Fruit fly (Drosophila melanogaster): ENCODE data around the gene CG5250.

The CG5250 gene

dm6 chr3R:19223369-19223768 is 5.7 kb downstream of the CG5250 start (continued):
- TF ChIP-seq Hr78 (GFP tag; optimal IDR thresholded peaks at IDR 0.05) (peak in 1 of 2 experiments; percentile 82), cas (GFP tag; IDR thresholded peaks at IDR 0.05) (no peak), Fer3 (tag; optimal IDR thresholded peaks at IDR 0.05) (peak; percentile 0), CG2678 (tag; optimal IDR thresholded peaks at IDR 0.05) (peak; percentile 46), CG16863 (GFP tag; optimal IDR thresholded peaks at IDR 0.05) (no peak), CG13296 (GFP tag; optimal IDR thresholded peaks at IDR 0.05) (peak; percentile 53), C15 (GFP tag; IDR thresholded peaks at IDR 0.05) (no peak), lola (GFP tag; optimal IDR thresholded peaks at IDR 0.05) (no peak), CG31441 (GFP tag; IDR thresholded peaks at IDR 0.05) (no peak), Elba2 (GFP tag; optimal IDR thresholded peaks at IDR 0.05) (no peak), gro (GFP tag; optimal IDR thresholded peaks at IDR 0.05) (peak; percentile 62), CG15601 (tag; optimal IDR thresholded peaks at IDR 0.05) (no peak), dmrt11E (tag; optimal IDR thresholded peaks at IDR 0.05) (no peak), Usf (GFP tag; optimal IDR thresholded peaks at IDR 0.05) (no peak), CG15269 (tag; optimal IDR thresholded peaks at IDR 0.05) (peak; percentile 41), CG14441 (GFP tag; IDR thresholded peaks at IDR 0.05) (0 out of 2 replicates have a peak, but pooled peaks have one; percentile 29), sc (optimal IDR thresholded peaks at IDR 0.05) (no peak), sc (GFP tag; optimal IDR thresholded peaks at IDR 0.05) (no peak), CG2202 (tag; optimal IDR thresholded peaks at IDR 0.05) (no peak), Ssrp (tag; optimal IDR thresholded peaks at IDR 0.05) (no peak), gt (GFP tag; IDR thresholded peaks at IDR 0.05) (no peak), tup (GFP tag; optimal IDR thresholded peaks at IDR 0.05) (no peak), CG10543 (GFP tag; optimal IDR thresholded peaks at IDR 0.05) (peak; percentile 74), jigr1 (GFP tag; IDR thresholded peaks at IDR 0.05) (no peak), Sry-δ (GFP tag; optimal IDR thresholded peaks at IDR 0.05) (no peak), ssp (GFP tag; IDR thresholded peaks at IDR 0.05) (no peak), CG18476 (GFP tag; optimal IDR thresholded peaks at IDR 0.05) (no peak), NK7.1 (GFP tag; optimal IDR thresholded peaks at IDR 0.05) (no peak), CG5180 (GFP tag; optimal IDR thresholded peaks at IDR 0.05) (no peak), chm (GFP tag; IDR thresholded peaks at IDR 0.05) (no peak; the same call in 1 of the 2 replicates), sisA (GFP tag; IDR thresholded peaks at IDR 0.05) (no peak), pum (GFP tag; optimal IDR thresholded peaks at IDR 0.05) (no peak), YL-1 (GFP tag; optimal IDR thresholded peaks at IDR 0.05) (no peak), hkb (optimal IDR thresholded peaks at IDR 0.05) (no peak), hkb (GFP tag; IDR thresholded peaks at IDR 0.05) (0 out of 2 replicates have a peak, but pooled peaks have one; percentile 9), seq (GFP tag; IDR thresholded peaks at IDR 0.05) (peak; percentile 6; the same call in 1 of the 2 replicates), CG16815 (GFP tag; optimal IDR thresholded peaks at IDR 0.05) (no peak), vvl (GFP tag; IDR thresholded peaks at IDR 0.05) (peak; percentile 20; the same call in 1 of the 2 replicates), sens-2 (GFP tag; IDR thresholded peaks at IDR 0.05) (0 out of 2 replicates have a peak, but pooled peaks have one; percentile 13), CG8924 (tag; optimal IDR thresholded peaks at IDR 0.05) (no peak), ind (GFP tag; optimal IDR thresholded peaks at IDR 0.05) (no peak), CG17385 (GFP tag; optimal IDR thresholded peaks at IDR 0.05) (peak; percentile 11), rib (GFP tag; IDR thresholded peaks at IDR 0.05) (peak; percentile 85), CG6272 (GFP tag; IDR thresholded peaks at IDR 0.05) (no peak), CG34422 (GFP tag; IDR thresholded peaks at IDR 0.05) (no peak), chn (GFP tag; optimal IDR thresholded peaks at IDR 0.05) (no peak), CG7963 (GFP tag; IDR thresholded peaks at IDR 0.05; ENCODE audit: partially characterized antibody) (no peak), trem (tag; optimal IDR thresholded peaks at IDR 0.05) (no peak), CG1792 (GFP tag; optimal IDR thresholded peaks at IDR 0.05) (no peak), pb (GFP tag; optimal IDR thresholded peaks at IDR 0.05) (no peak), cwo (GFP tag; optimal IDR thresholded peaks at IDR 0.05) (peak; percentile 96), ro (GFP tag; IDR thresholded peaks at IDR 0.05) (no peak)
